3 worm cellular contexts compared by ENCODE assay signal in genomic region chrX:14853712-14854217, ce11.
TF ChIP-seq lines count a peak whose summit lies in the region.

C27C12.1 (minus strand) TSS chrX:14853762.
C27C12.4 (plus strand) TSS chrX:14854086.

TF ChIP-seq in whole organism, L1 larva, 84 proteins besides CTCF, POLR2A, EP300 and RAD21 (continued from another document and continues in another):
- TF ChIP-seq grh-1 (GFP tag; IDR thresholded peaks at IDR 0.05; lab: Robert Waterston, UW) (peak; percentile 67), egl-13 (tag; optimal IDR thresholded peaks at IDR 0.05; lab: Kevin White, UChicago) (peak; percentile 79), fos-1 (tag; optimal IDR thresholded peaks at IDR 0.05; lab: Kevin White, UChicago) (peak; percentile 55), nhr-47 (tag; optimal IDR thresholded peaks at IDR 0.05; lab: Kevin White, UChicago) (peak; percentile 93), hlh-4 (tag; optimal IDR thresholded peaks at IDR 0.05; lab: Kevin White, UChicago) (no peak), swsn-7 (tag; optimal IDR thresholded peaks at IDR 0.05; lab: Kevin White, UChicago) (peak; percentile 89), unc-98 (GFP tag; IDR thresholded peaks at IDR 0.05; lab: Robert Waterston, UW) (peak; percentile 55; the same call in 1 of the 2 replicates), rnt-1 (tag; optimal IDR thresholded peaks at IDR 0.05; lab: Kevin White, UChicago) (peak; percentile 96), ceh-90 (tag; optimal IDR thresholded peaks at IDR 0.05; lab: Kevin White, UChicago) (peak; percentile 80), pag-3 (tag; optimal IDR thresholded peaks at IDR 0.05; lab: Kevin White, UChicago; ENCODE audit: borderline replicate concordance, insufficient read depth) (no peak), C34B4.2 (tag; optimal IDR thresholded peaks at IDR 0.05; lab: Kevin White, UChicago) (no peak), jun-1 (tag; optimal IDR thresholded peaks at IDR 0.05; lab: Kevin White, UChicago) (peak; percentile 84), snu-23 (GFP tag; optimal IDR thresholded peaks at IDR 0.05; lab: Kevin White, UChicago) (peak; percentile 94), mab-9 (GFP tag; IDR thresholded peaks at IDR 0.05; lab: Robert Waterston, UW) (peak; percentile 83), pqm-1 (tag; optimal IDR thresholded peaks at IDR 0.05; lab: Kevin White, UChicago) (no peak), nhr-77 (tag; optimal IDR thresholded peaks at IDR 0.05; lab: Kevin White, UChicago) (peak; percentile 66), efl-3 (GFP tag; optimal IDR thresholded peaks at IDR 0.05; lab: Kevin White, UChicago) (no peak), nhr-71 (tag; optimal IDR thresholded peaks at IDR 0.05; lab: Kevin White, UChicago) (peak; percentile 95), dsc-1 (tag; optimal IDR thresholded peaks at IDR 0.05; lab: Kevin White, UChicago) (peak; percentile 83), tbx-2 (tag; optimal IDR thresholded peaks at IDR 0.05; lab: Kevin White, UChicago) (peak; percentile 94), ets-5 (GFP tag; IDR thresholded peaks at IDR 0.05; lab: Robert Waterston, UW) (no peak), F16B12.6 (tag; optimal IDR thresholded peaks at IDR 0.05; lab: Kevin White, UChicago) (peak; percentile 99), blmp-1 (tag; optimal IDR thresholded peaks at IDR 0.05; lab: Kevin White, UChicago) (peak; percentile 59), vab-15 (tag; optimal IDR thresholded peaks at IDR 0.05; lab: Kevin White, UChicago) (no peak), alr-1 (tag; optimal IDR thresholded peaks at IDR 0.05; lab: Kevin White, UChicago; ENCODE audit: borderline replicate concordance) (no peak), elt-3 (tag; optimal IDR thresholded peaks at IDR 0.05; lab: Kevin White, UChicago) (peak in 3 of 6 experiments; percentile 44 to 70 (median 67)), efl-1 (optimal IDR thresholded peaks at IDR 0.05; lab: Kevin White, UChicago) (peak; percentile 80 to 86), efl-1 (GFP tag; optimal IDR thresholded peaks at IDR 0.05 in 1 of 2; lab: Kevin White, UChicago) (peak; percentile 67 to 95), nhr-28 (tag; optimal IDR thresholded peaks at IDR 0.05; lab: Kevin White, UChicago) (no peak), lir-3 (tag; optimal IDR thresholded peaks at IDR 0.05; lab: Kevin White, UChicago; ENCODE audit: poor library complexity) (peak; percentile 93), elt-2 (tag; optimal IDR thresholded peaks at IDR 0.05; lab: Kevin White, UChicago) (peak; percentile 78), zag-1 (tag; optimal IDR thresholded peaks at IDR 0.05; lab: Kevin White, UChicago) (no peak), nhr-237 (tag; optimal IDR thresholded peaks at IDR 0.05; lab: Kevin White, UChicago) (no peak), mef-2 (tag; optimal IDR thresholded peaks at IDR 0.05; lab: Kevin White, UChicago) (peak; percentile 27), Y116A8C.19 (tag; optimal IDR thresholded peaks at IDR 0.05; lab: Kevin White, UChicago; ENCODE audit: borderline replicate concordance) (no peak), mdl-1 (tag; optimal IDR thresholded peaks at IDR 0.05; lab: Kevin White, UChicago) (peak in 1 of 2 experiments; percentile 90), ceh-63 (GFP tag; optimal IDR thresholded peaks at IDR 0.05; lab: Kevin White, UChicago) (no peak), ztf-11 (tag; optimal IDR thresholded peaks at IDR 0.05; lab: Kevin White, UChicago) (peak in 1 of 2 experiments; percentile 82), ceh-8 (GFP tag; optimal IDR thresholded peaks at IDR 0.05; lab: Kevin White, UChicago) (peak; percentile 25), snpc-4 (tag; optimal IDR thresholded peaks at IDR 0.05; lab: Kevin White, UChicago) (peak; percentile 86), aly-2 (tag; optimal IDR thresholded peaks at IDR 0.05; lab: Kevin White, UChicago) (peak; percentile 45), ces-1 (GFP tag; optimal IDR thresholded peaks at IDR 0.05; lab: Kevin White, UChicago) (no peak), nhr-11 (tag; optimal IDR thresholded peaks at IDR 0.05; lab: Kevin White, UChicago) (peak; percentile 47)

TF ChIP-seq in whole organism, L3 larva, 47 proteins besides CTCF, POLR2A, EP300 and RAD21 (continued from another document):
- TF ChIP-seq pha-4 (tag; optimal IDR thresholded peaks at IDR 0.05; lab: Kevin White, UChicago) (peak; percentile 95), nhr-67 (tag; optimal IDR thresholded peaks at IDR 0.05; lab: Kevin White, UChicago) (no peak), eor-1 (tag; optimal IDR thresholded peaks at IDR 0.05; lab: Kevin White, UChicago) (no peak), zag-1 (tag; optimal IDR thresholded peaks at IDR 0.05; lab: Kevin White, UChicago) (peak; percentile 8), skn-1 (tag; optimal IDR thresholded peaks at IDR 0.05; lab: Kevin White, UChicago) (peak; percentile 87), fkh-10 (GFP tag; optimal IDR thresholded peaks at IDR 0.05; lab: Kevin White, UChicago) (peak; percentile 67), nhr-28 (tag; optimal IDR thresholded peaks at IDR 0.05; lab: Kevin White, UChicago) (no peak), nhr-76 (tag; optimal IDR thresholded peaks at IDR 0.05; lab: Kevin White, UChicago) (no peak), egl-27 (tag; optimal IDR thresholded peaks at IDR 0.05; lab: Kevin White, UChicago) (peak; percentile 14), ceh-16 (tag; optimal IDR thresholded peaks at IDR 0.05; lab: Kevin White, UChicago) (no peak), nhr-43 (tag; optimal IDR thresholded peaks at IDR 0.05; lab: Kevin White, UChicago; ENCODE audit: poor library complexity, severe bottlenecking) (peak; percentile 85), aly-2 (tag; optimal IDR thresholded peaks at IDR 0.05; lab: Kevin White, UChicago) (no peak), nhr-12 (tag; optimal IDR thresholded peaks at IDR 0.05; lab: Kevin White, UChicago) (no peak), mdl-1 (tag; optimal IDR thresholded peaks at IDR 0.05; lab: Kevin White, UChicago) (no peak), tbx-2 (tag; optimal IDR thresholded peaks at IDR 0.05; lab: Kevin White, UChicago) (peak; percentile 78), ama-1 (optimal IDR thresholded peaks at IDR 0.05; lab: Kevin White, UChicago) (peak; percentile 44), daf-12 (tag; optimal IDR thresholded peaks at IDR 0.05; lab: Kevin White, UChicago) (no peak), nhr-25 (tag; optimal IDR thresholded peaks at IDR 0.05; lab: Kevin White, UChicago) (peak; percentile 91), unc-39 (tag; optimal IDR thresholded peaks at IDR 0.05; lab: Kevin White, UChicago) (no peak), nhr-23 (tag; optimal IDR thresholded peaks at IDR 0.05; lab: Kevin White, UChicago) (peak; percentile 93), elt-2 (tag; optimal IDR thresholded peaks at IDR 0.05; lab: Kevin White, UChicago) (peak; percentile 67), egl-5 (tag; optimal IDR thresholded peaks at IDR 0.05; lab: Kevin White, UChicago) (peak; percentile 51), unc-62 (GFP tag; optimal IDR thresholded peaks at IDR 0.05; lab: Kevin White, UChicago) (no peak), fkh-2 (tag; optimal IDR thresholded peaks at IDR 0.05; lab: Kevin White, UChicago) (peak; percentile 22), nhr-237 (tag; optimal IDR thresholded peaks at IDR 0.05; lab: Kevin White, UChicago) (no peak), nhr-77 (tag; optimal IDR thresholded peaks at IDR 0.05; lab: Kevin White, UChicago) (no peak), ceh-28 (tag; optimal IDR thresholded peaks at IDR 0.05; lab: Kevin White, UChicago) (peak; percentile 82), lsy-12 (tag; optimal IDR thresholded peaks at IDR 0.05; lab: Kevin White, UChicago) (peak; percentile 57)

TF ChIP-seq in whole organism, young adult, 124 proteins besides CTCF, POLR2A, EP300 and RAD21 (continued from another document):
- TF ChIP-seq let-607 (tag; optimal IDR thresholded peaks at IDR 0.05; lab: Kevin White, UChicago) (peak; percentile 9 to 48), dox-1 (GFP tag; IDR thresholded peaks at IDR 0.05; lab: Robert Waterston, UW) (peak; percentile 77), F10E7.11 (tag; optimal IDR thresholded peaks at IDR 0.05; lab: Kevin White, UChicago) (no peak), lin-26 (GFP tag; IDR thresholded peaks at IDR 0.05; lab: Robert Waterston, UW) (no peak), atf-7 (tag; optimal IDR thresholded peaks at IDR 0.05; lab: Kevin White, UChicago) (peak; percentile 26), tlf-1 (GFP tag; optimal IDR thresholded peaks at IDR 0.05; lab: Kevin White, UChicago) (peak; percentile 10), ztf-28 (GFP tag; IDR thresholded peaks at IDR 0.05; lab: Robert Waterston, UW) (no peak), mcd-1 (GFP tag; IDR thresholded peaks at IDR 0.05; lab: Robert Waterston, UW) (peak; percentile 62), nfya-1 (tag; optimal IDR thresholded peaks at IDR 0.05; lab: Kevin White, UChicago; ENCODE audit: borderline replicate concordance, insufficient read depth) (no peak), pha-4 (tag; optimal IDR thresholded peaks at IDR 0.05; lab: Kevin White, UChicago) (peak; percentile 57), aptf-2 (GFP tag; conservative IDR thresholded peaks at IDR 0.05; lab: Robert Waterston, UW) (no peak), Y53G8AR.9 (GFP tag; conservative IDR thresholded peaks at IDR 0.05; lab: Robert Waterston, UW) (0 out of 2 replicates have a peak, but pooled peaks have one; percentile 59), bed-1 (GFP tag; IDR thresholded peaks at IDR 0.05; lab: Robert Waterston, UW) (no peak)
